Fruit fly (Drosophila melanogaster): Measurements from ENCODE around the gene t-cup.

Gene t-cup

dm6 chr2L:12464065-12464464 lies 33.1 kb downstream of the t-cup start (continued):
- TF ChIP-seq PHDP (tag; optimal IDR thresholded peaks at IDR 0.05) (no peak), CG4424 (GFP tag; optimal IDR thresholded peaks at IDR 0.05) (no peak), CG9609 (GFP tag; optimal IDR thresholded peaks at IDR 0.05) (no peak), ci (GFP tag; IDR thresholded peaks at IDR 0.05) (no peak), sd (tag; optimal IDR thresholded peaks at IDR 0.05) (no peak), Opbp (GFP tag; IDR thresholded peaks at IDR 0.05; ENCODE audit: partially characterized antibody) (no peak), cato (GFP tag; optimal IDR thresholded peaks at IDR 0.05; ENCODE audit: borderline replicate concordance) (no peak), Oli (tag; optimal IDR thresholded peaks at IDR 0.05) (no peak), YL-1 (GFP tag; optimal IDR thresholded peaks at IDR 0.05) (no peak), CG7928 (GFP tag; optimal IDR thresholded peaks at IDR 0.05) (no peak), zen (tag; optimal IDR thresholded peaks at IDR 0.05) (no peak), CG15011 (GFP tag; optimal IDR thresholded peaks at IDR 0.05) (no peak), CG32532 (GFP tag; IDR thresholded peaks at IDR 0.05) (peak; percentile 34; the same call in 1 of the 2 replicates), mam (GFP tag; optimal IDR thresholded peaks at IDR 0.05) (no peak), CG12219 (GFP tag; optimal IDR thresholded peaks at IDR 0.05) (no peak), CG6175 (GFP tag; IDR thresholded peaks at IDR 0.05) (0 out of 3 replicates have a peak, but pooled peaks have one; percentile 18), ara (GFP tag; IDR thresholded peaks at IDR 0.05) (no peak), Taf1 (GFP tag; IDR thresholded peaks at IDR 0.05) (no peak), CG11696 (GFP tag; IDR thresholded peaks at IDR 0.05) (no peak), lbe (GFP tag; optimal IDR thresholded peaks at IDR 0.05) (no peak), Dfd (GFP tag; optimal IDR thresholded peaks at IDR 0.05) (no peak), slp2 (GFP tag; optimal IDR thresholded peaks at IDR 0.05) (no peak), vfl (GFP tag; optimal IDR thresholded peaks at IDR 0.05) (no peak), Sox102F (GFP tag; optimal IDR thresholded peaks at IDR 0.05) (no peak), eve (GFP tag; optimal IDR thresholded peaks at IDR 0.05) (no peak), Nf-YB (GFP tag; optimal IDR thresholded peaks at IDR 0.05) (no peak), Atf3 (GFP tag; optimal IDR thresholded peaks at IDR 0.05) (no peak), NFAT (GFP tag; IDR thresholded peaks at IDR 0.05) (peak; percentile 76), Bteb2 (GFP tag; optimal IDR thresholded peaks at IDR 0.05) (no peak), Hmx (GFP tag; optimal IDR thresholded peaks at IDR 0.05) (no peak), Nf-YA (GFP tag; IDR thresholded peaks at IDR 0.05) (no peak), tap (tag; optimal IDR thresholded peaks at IDR 0.05) (no peak), CG34224 (GFP tag; IDR thresholded peaks at IDR 0.05; ENCODE audit: partially characterized antibody) (no peak), CrebB (tag; optimal IDR thresholded peaks at IDR 0.05) (no peak), vvl (GFP tag; IDR thresholded peaks at IDR 0.05) (no peak), scrt (GFP tag; optimal IDR thresholded peaks at IDR 0.05) (no peak), Doc2 (GFP tag; IDR thresholded peaks at IDR 0.05) (no peak), disco-r (GFP tag; optimal IDR thresholded peaks at IDR 0.05) (no peak), CG13424 (tag; optimal IDR thresholded peaks at IDR 0.05) (no peak), CG6791 (GFP tag; IDR thresholded peaks at IDR 0.05; ENCODE audit: partially characterized antibody) (no peak), ranshi (GFP tag; IDR thresholded peaks at IDR 0.05) (no peak), CG11695 (GFP tag; IDR thresholded peaks at IDR 0.05) (no peak), CG16779 (GFP tag; IDR thresholded peaks at IDR 0.05) (no peak), CG1024 (GFP tag; IDR thresholded peaks at IDR 0.05) (no peak), Doc3 (GFP tag; IDR thresholded peaks at IDR 0.05; ENCODE audit: partially characterized antibody) (no peak), D19A (tag; optimal IDR thresholded peaks at IDR 0.05) (no peak), CHES-1-like (GFP tag; optimal IDR thresholded peaks at IDR 0.05) (no peak), H15 (GFP tag; IDR thresholded peaks at IDR 0.05) (no peak), az2 (GFP tag; optimal IDR thresholded peaks at IDR 0.05) (no peak), CG13296 (GFP tag; optimal IDR thresholded peaks at IDR 0.05) (no peak), CG8924 (tag; optimal IDR thresholded peaks at IDR 0.05) (no peak), CG11723 (GFP tag; optimal IDR thresholded peaks at IDR 0.05) (no peak), z (GFP tag; IDR thresholded peaks at IDR 0.05) (no peak)
